Worm (Caenorhabditis elegans) whole organism, L2 larva: ENCODE data around the gene F35E8.2.

ENCODE experiments used
- C34F6.9 ChIP-seq: fragments of 150-350 bp; optimal IDR thresholded peaks from 2 replicates; lab custom pipeline; 2014; ENCODE audit warnings: missing biosample characterization, missing genetic modification characterization
- F13H6.1 ChIP-seq: sonication (generic microtip); optimal IDR thresholded peaks from 2 replicates; lab custom pipeline; 2016; ENCODE audit warnings: missing genetic modification characterization, missing compliant biosample characterization
- R02D3.7 ChIP-seq: fragments of 150-350 bp; optimal IDR thresholded peaks from 2 replicates; lab custom pipeline; 2014; ENCODE audit warnings: missing biosample characterization, missing genetic modification characterization
- Y55F3AM.14 ChIP-seq: fragments of 200-800 bp; sonication (Bioruptor generic); optimal IDR thresholded peaks from 2 replicates; lab custom pipeline; 2018; ENCODE audit warnings: mild to moderate bottlenecking, missing genetic modification characterization, missing compliant biosample characterization
- ZK546.5 ChIP-seq: sonication (generic microtip); optimal IDR thresholded peaks from 2 replicates; lab custom pipeline; 2017; ENCODE audit warnings: missing biosample characterization, missing genetic modification characterization
- alr-1 ChIP-seq: fragments of 150-350 bp; optimal IDR thresholded peaks from 2 replicates; lab custom pipeline; 2014; ENCODE audit warnings: missing biosample characterization, missing genetic modification characterization
- aly-2 ChIP-seq: fragments of 150-350 bp; optimal IDR thresholded peaks from 2 replicates; lab custom pipeline; 2014; ENCODE audit warnings: missing biosample characterization, missing genetic modification characterization
- ama-1 ChIP-seq: fragments of 150-350 bp; optimal IDR thresholded peaks from 2 replicates; lab custom pipeline; 2018; ENCODE audit warnings: inconsistent platforms
- ceh-16 ChIP-seq: fragments of 150-350 bp; optimal IDR thresholded peaks from 2 replicates; lab custom pipeline; 2014; ENCODE audit warnings: missing biosample characterization, missing genetic modification characterization
- dmd-4 ChIP-seq: sonication (generic microtip); optimal IDR thresholded peaks from 2 replicates; lab custom pipeline; 2017; ENCODE audit warnings: missing biosample characterization, missing genetic modification characterization
- egl-27 ChIP-seq: sonication (generic microtip); optimal IDR thresholded peaks from 3 replicates; lab custom pipeline; 2017; ENCODE audit warnings: missing biosample characterization, missing genetic modification reagents, missing genetic modification characterization
- elt-1 ChIP-seq: fragments of 150-350 bp; optimal IDR thresholded peaks from 2 replicates; lab custom pipeline; 2014; ENCODE audit warnings: missing biosample characterization, missing genetic modification characterization
- fos-1 ChIP-seq: fragments of 150-350 bp; optimal IDR thresholded peaks from 2 replicates; lab custom pipeline; 2014; ENCODE audit warnings: missing biosample characterization, missing genetic modification characterization
- gmeb-1 ChIP-seq: fragments of 150-350 bp; optimal IDR thresholded peaks from 2 replicates; lab custom pipeline; 2014; ENCODE audit warnings: missing biosample characterization, missing genetic modification characterization
- lin-13 ChIP-seq: fragments of 150-350 bp; optimal IDR thresholded peaks from 2 replicates; lab custom pipeline; 2014; ENCODE audit warnings: missing biosample characterization, missing genetic modification reagents, missing genetic modification characterization
- lin-39 ChIP-seq: fragments of 150-350 bp; optimal IDR thresholded peaks from 2 replicates; lab custom pipeline; 2014; ENCODE audit warnings: missing biosample characterization, missing genetic modification reagents, missing genetic modification characterization
- lsy-2 ChIP-seq, 2 experiments: fragments of 150-350 bp in 1 of 2; sonication (generic microtip) in 1 of 2; optimal IDR thresholded peaks; 2 replicates each; lab custom pipeline; 2014 to 2017; ENCODE audit warnings: missing biosample characterization in 2 of 2, missing genetic modification characterization in 2 of 2
- mab-5 ChIP-seq: fragments of 150-350 bp; optimal IDR thresholded peaks from 2 replicates; lab custom pipeline; 2014; ENCODE audit warnings: missing biosample characterization, missing genetic modification characterization
- mbf-1 ChIP-seq: sonication (generic microtip); optimal IDR thresholded peaks from 2 replicates; lab custom pipeline; 2017; ENCODE audit warnings: missing biosample characterization, missing genetic modification characterization
- mdl-1 ChIP-seq, 2 experiments: fragments of 150-350 bp in 1 of 2; sonication (generic microtip) in 1 of 2; optimal IDR thresholded peaks; 2 replicates each; lab custom pipeline; 2017; ENCODE audit warnings: missing biosample characterization in 2 of 2, missing genetic modification characterization in 2 of 2
- nhr-10 ChIP-seq: sonication (generic microtip); optimal IDR thresholded peaks from 2 replicates; lab custom pipeline; 2017; ENCODE audit warnings: missing biosample characterization, missing genetic modification characterization
- nhr-11 ChIP-seq: fragments of 150-350 bp; optimal IDR thresholded peaks from 2 replicates; lab custom pipeline; 2014; ENCODE audit warnings: missing biosample characterization, missing genetic modification characterization
- nhr-129 ChIP-seq: fragments of 150-350 bp; optimal IDR thresholded peaks from 2 replicates; lab custom pipeline; 2014; ENCODE audit warnings: missing biosample characterization, missing genetic modification characterization
- nhr-21 ChIP-seq: fragments of 150-350 bp; optimal IDR thresholded peaks from 2 replicates; lab custom pipeline; 2014; ENCODE audit warnings: missing biosample characterization, missing genetic modification characterization
- nhr-23 ChIP-seq: fragments of 150-350 bp; optimal IDR thresholded peaks from 2 replicates; lab custom pipeline; 2014; ENCODE audit warnings: missing biosample characterization, missing genetic modification reagents, missing genetic modification characterization
- nhr-237 ChIP-seq: fragments of 150-350 bp; optimal IDR thresholded peaks from 2 replicates; lab custom pipeline; 2014; ENCODE audit warnings: missing biosample characterization, missing genetic modification characterization
- nhr-25 ChIP-seq: fragments of 150-350 bp; sonication (generic microtip); optimal IDR thresholded peaks from 3 replicates; lab custom pipeline; 2014; ENCODE audit warnings: missing biosample characterization, missing genetic modification characterization
- nhr-77 ChIP-seq: fragments of 150-350 bp; optimal IDR thresholded peaks from 2 replicates; lab custom pipeline; 2014; ENCODE audit warnings: missing biosample characterization, missing genetic modification characterization
- peb-1 ChIP-seq: fragments of 150-350 bp; optimal IDR thresholded peaks from 2 replicates; lab custom pipeline; 2014; ENCODE audit warnings: missing biosample characterization, missing genetic modification characterization
- snpc-4 ChIP-seq: fragments of 150-350 bp; optimal IDR thresholded peaks from 2 replicates; lab custom pipeline; 2014; ENCODE audit warnings: missing biosample characterization, missing genetic modification characterization
- unc-39 ChIP-seq: fragments of 150-350 bp; optimal IDR thresholded peaks from 2 replicates; lab custom pipeline; 2014; ENCODE audit warnings: missing biosample characterization, missing genetic modification characterization
- unc-55 ChIP-seq: fragments of 150-350 bp; sonication (generic microtip); optimal IDR thresholded peaks from 3 replicates; lab custom pipeline; 2014; ENCODE audit warnings: missing biosample characterization, missing genetic modification reagents, missing genetic modification characterization
- unc-62 ChIP-seq: fragments of 150-350 bp; optimal IDR thresholded peaks from 2 replicates; lab custom pipeline; 2014; ENCODE audit warnings: missing biosample characterization, missing genetic modification reagents, missing genetic modification characterization
- ztf-1 ChIP-seq: fragments of 200-800 bp; sonication (Bioruptor generic); conservative IDR thresholded peaks from 2 replicates; pipeline ENCODE4 v1.3.6; 2022; ENCODE audit warnings: missing genetic modification characterization, missing compliant biosample characterization
- ztf-11 ChIP-seq: sonication (generic microtip); optimal IDR thresholded peaks from 2 replicates; lab custom pipeline; 2017; ENCODE audit warnings: missing biosample characterization, missing genetic modification characterization

The F35E8.2 gene

ce11 chrV:15900564-15900963, 4.9 kb upstream of the F35E8.2 start:
- TF ChIP-seq F13H6.1 (tag; lab: Kevin White, UChicago) = no peak
- no peak for TF ChIP-seq C34F6.9 (tag; lab: Kevin White, UChicago)
- TF ChIP-seq dmd-4 (tag; lab: Kevin White, UChicago) = no peak
- TF ChIP-seq gmeb-1 = no peak
- no peak for TF ChIP-seq nhr-77 (tag; lab: Kevin White, UChicago)
- TF ChIP-seq ama-1 = no peak
- no peak for TF ChIP-seq nhr-21 (tag; lab: Kevin White, UChicago)
- TF ChIP-seq ztf-1 = no peak
- no peak for TF ChIP-seq alr-1 (tag; lab: Kevin White, UChicago)
- no peak for TF ChIP-seq nhr-23 (tag; lab: Kevin White, UChicago)
- TF ChIP-seq unc-55 (GFP tag; lab: Kevin White, UChicago) = no peak
- TF ChIP-seq nhr-11 (tag; lab: Kevin White, UChicago) = no peak

- TF ChIP-seq alr-1 (tag; lab: Kevin White, UChicago) (no peak), aly-2 (tag; lab: Kevin White, UChicago) (no peak), F13H6.1 (tag; lab: Kevin White, UChicago) (no peak), peb-1 (tag; lab: Kevin White, UChicago) (no peak)
Measured at ce11 chrV:15911848-15912247, 6.4 kb downstream of the F35E8.2 start, which contains the start of gene F35E8.6. Gene F35E8.6 (plus strand): TSS chrV:15912148.

ce11 chrV:15912677-15913076, 7.2 kb downstream of the F35E8.2 start:
- TF ChIP-seq mbf-1 (tag; lab: Kevin White, UChicago) = no peak
- no peak for TF ChIP-seq mab-5 (tag; lab: Kevin White, UChicago)

ce11 chrV:15913714-15914113, 8.3 kb downstream of the F35E8.2 start, which contains the start of gene F35E8.7:
Gene F35E8.7 (plus strand): TSS chrV:15914014.
- no peak for TF ChIP-seq dmd-4 (tag; lab: Kevin White, UChicago)
- TF ChIP-seq egl-27 (tag; lab: Kevin White, UChicago) = no peak
- no peak for TF ChIP-seq C34F6.9 (tag; lab: Kevin White, UChicago)
- TF ChIP-seq unc-39 = no peak
- TF ChIP-seq R02D3.7 = no peak
- TF ChIP-seq lsy-2 (tag; optimal IDR thresholded peaks at IDR 0.05; lab: Kevin White, UChicago) = no peak

- TF ChIP-seq ZK546.5 (no peak), nhr-129 (tag; lab: Kevin White, UChicago) (no peak), nhr-10 (tag; lab: Kevin White, UChicago) (no peak), mdl-1 (tag; optimal IDR thresholded peaks at IDR 0.05; lab: Kevin White, UChicago) (no peak), gmeb-1 (no peak), nhr-11 (tag; lab: Kevin White, UChicago) (no peak), mab-5 (tag; lab: Kevin White, UChicago) (no peak), aly-2 (tag; lab: Kevin White, UChicago) (no peak), snpc-4 (tag; lab: Kevin White, UChicago) (no peak), ztf-11 (tag; lab: Kevin White, UChicago) (no peak), nhr-25 (tag; lab: Kevin White, UChicago) (no peak), dmd-4 (tag; lab: Kevin White, UChicago) (no peak), egl-27 (tag; lab: Kevin White, UChicago) (no peak), nhr-21 (tag; lab: Kevin White, UChicago) (no peak), nhr-23 (tag; lab: Kevin White, UChicago) (no peak), alr-1 (tag; lab: Kevin White, UChicago) (no peak)
Measured at ce11 chrV:15914774-15915173, 9.3 kb downstream of the F35E8.2 start.

- TF ChIP-seq lin-13 (GFP tag; lab: Kevin White, UChicago) = no peak
- no peak for TF ChIP-seq nhr-237 (tag; lab: Kevin White, UChicago)
- TF ChIP-seq mbf-1 (tag; lab: Kevin White, UChicago) = no peak
- TF ChIP-seq fos-1 (tag; lab: Kevin White, UChicago) = no peak
- TF ChIP-seq ceh-16 (tag; lab: Kevin White, UChicago) = no peak
- no peak for TF ChIP-seq unc-39
- TF ChIP-seq elt-1 (tag; lab: Kevin White, UChicago) = no peak
- TF ChIP-seq nhr-77 (tag; lab: Kevin White, UChicago) = no peak
- TF ChIP-seq lin-39 = no peak
- no peak for TF ChIP-seq Y55F3AM.14 (GFP tag; lab: Kevin White, UChicago)
- TF ChIP-seq ztf-1 = no peak
- no peak for TF ChIP-seq lsy-2 (tag; optimal IDR thresholded peaks at IDR 0.05; lab: Kevin White, UChicago)
- no peak for TF ChIP-seq nhr-21 (tag; lab: Kevin White, UChicago)
- TF ChIP-seq unc-62 (GFP tag; lab: Kevin White, UChicago) = no peak
- TF ChIP-seq ztf-11 (tag; lab: Kevin White, UChicago) = no peak
- no peak for TF ChIP-seq ama-1
Measured at ce11 chrV:15915307-15915706, 9.8 kb downstream of the F35E8.2 start.
